Fruit fly (Drosophila melanogaster): ENCODE measurements around the gene dan.

dan gene

dm6 chr3R:25207405-25208003 lies 23.3 kb downstream of the dan start (continued):
- peak; percentile 66 for TF ChIP-seq CG4820 (GFP tag; optimal IDR thresholded peaks at IDR 0.05)
- TF ChIP-seq CG9932 (GFP tag; IDR thresholded peaks at IDR 0.05), result peak; percentile 55
- TF ChIP-seq org-1 (GFP tag; optimal IDR thresholded peaks at IDR 0.05), result peak; percentile 53
- TF ChIP-seq toy (GFP tag; IDR thresholded peaks at IDR 0.05), result no peak
- TF ChIP-seq CG4617 (GFP tag; optimal IDR thresholded peaks at IDR 0.05; ENCODE audit: borderline replicate concordance), result peak; percentile 12
- TF ChIP-seq CG14441 (GFP tag; IDR thresholded peaks at IDR 0.05), result peak; percentile 68
- no peak for TF ChIP-seq CG4282 (GFP tag; optimal IDR thresholded peaks at IDR 0.05)
- TF ChIP-seq Xbp1 (GFP tag; optimal IDR thresholded peaks at IDR 0.05), result peak; percentile 71
- TF ChIP-seq ap (GFP tag; IDR thresholded peaks at IDR 0.05), result peak; percentile 21; the same call in 1 of the 2 replicates
- no peak for TF ChIP-seq da (GFP tag; optimal IDR thresholded peaks at IDR 0.05)
- TF ChIP-seq onecut (GFP tag; IDR thresholded peaks at IDR 0.05), result peak; percentile 68
- TF ChIP-seq CG15479 (GFP tag; optimal IDR thresholded peaks at IDR 0.05), result no peak
- no peak for TF ChIP-seq Ets97D (GFP tag; optimal IDR thresholded peaks at IDR 0.05)
- peak; percentile 68 for TF ChIP-seq Meics (GFP tag; optimal IDR thresholded peaks at IDR 0.05)
- peak; percentile 68 for TF ChIP-seq odd (GFP tag; optimal IDR thresholded peaks at IDR 0.05)
- TF ChIP-seq Bgb (GFP tag; IDR thresholded peaks at IDR 0.05; ENCODE audit: partially characterized antibody), result no peak
- peak; percentile 63 for TF ChIP-seq HHEX (GFP tag; optimal IDR thresholded peaks at IDR 0.05)
- TF ChIP-seq CG16779 (GFP tag; IDR thresholded peaks at IDR 0.05), result 0 out of 2 replicates have a peak, but pooled peaks have one; percentile 32
- TF ChIP-seq Med (GFP tag), result peak; percentile 84
- peak; percentile 63 for TF ChIP-seq CG3407 (GFP tag; optimal IDR thresholded peaks at IDR 0.05)
- TF ChIP-seq C15 (GFP tag; IDR thresholded peaks at IDR 0.05), result no peak
- peak; percentile 53 for TF ChIP-seq E2f1 (GFP tag; IDR thresholded peaks at IDR 0.05)
- peak; percentile 78 for TF ChIP-seq CG8388 (GFP tag; optimal IDR thresholded peaks at IDR 0.05)
- TF ChIP-seq CG17568 (GFP tag; optimal IDR thresholded peaks at IDR 0.05), result peak; percentile 50
- TF ChIP-seq Ssrp (tag; optimal IDR thresholded peaks at IDR 0.05), result peak; percentile 75
- TF ChIP-seq CG10267 (tag; optimal IDR thresholded peaks at IDR 0.05), result peak; percentile 74
- TF ChIP-seq run (tag; optimal IDR thresholded peaks at IDR 0.05), result peak; percentile 73
- TF ChIP-seq CG17612 (GFP tag; IDR thresholded peaks at IDR 0.05), result 0 out of 2 replicates have a peak, but pooled peaks have one; percentile 14
- TF ChIP-seq CG6272 (GFP tag; IDR thresholded peaks at IDR 0.05), result no peak
- TF ChIP-seq sima (GFP tag; optimal IDR thresholded peaks at IDR 0.05), result no peak
- TF ChIP-seq CG7987 (GFP tag; optimal IDR thresholded peaks at IDR 0.05), result peak; percentile 16
- peak; percentile 83 for TF ChIP-seq Sox102F (GFP tag; optimal IDR thresholded peaks at IDR 0.05)
- TF ChIP-seq h (optimal IDR thresholded peaks at IDR 0.05), result no peak
- TF ChIP-seq dan (GFP tag; IDR thresholded peaks at IDR 0.05), result no peak
- TF ChIP-seq emc (GFP tag; optimal IDR thresholded peaks at IDR 0.05), result no peak
- no peak for TF ChIP-seq Sry-β (GFP tag; optimal IDR thresholded peaks at IDR 0.05)
- peak; percentile 84 for TF ChIP-seq Xrp1 (GFP tag; IDR thresholded peaks at IDR 0.05)
- TF ChIP-seq CG9215 (GFP tag; IDR thresholded peaks at IDR 0.05), result no peak
- peak; percentile 61; the same call in 1 of the 2 replicates for TF ChIP-seq Ada2b (GFP tag; IDR thresholded peaks at IDR 0.05)
- TF ChIP-seq CG12104 (GFP tag; optimal IDR thresholded peaks at IDR 0.05), result peak; percentile 67
- TF ChIP-seq HmgD (GFP tag; optimal IDR thresholded peaks at IDR 0.05), result no peak
- peak; percentile 62 for TF ChIP-seq sim (GFP tag; IDR thresholded peaks at IDR 0.05)
- peak; percentile 93 for TF ChIP-seq CG11696 (GFP tag; IDR thresholded peaks at IDR 0.05)
- TF ChIP-seq gfzf (GFP tag; optimal IDR thresholded peaks at IDR 0.05), result no peak
- TF ChIP-seq bsh (GFP tag; optimal IDR thresholded peaks at IDR 0.05), result peak; percentile 75 to 82
- peak; percentile 55 for TF ChIP-seq CG13775 (GFP tag; optimal IDR thresholded peaks at IDR 0.05)
- TF ChIP-seq Doc2 (GFP tag; IDR thresholded peaks at IDR 0.05), result no peak
- no peak for TF ChIP-seq BEAF-32 (GFP tag; optimal IDR thresholded peaks at IDR 0.05)
- TF ChIP-seq CG11456 (GFP tag; IDR thresholded peaks at IDR 0.05), result peak; percentile 59; the same call in 1 of the 3 replicates
- TF ChIP-seq Hand (GFP tag; optimal IDR thresholded peaks at IDR 0.05), result no peak
- peak; percentile 22 for TF ChIP-seq ab (GFP tag; optimal IDR thresholded peaks at IDR 0.05)

Data from whole organism, embryonic.